Worm (Caenorhabditis elegans): ENCODE measurements around the gene nlp-5.

DNA sequence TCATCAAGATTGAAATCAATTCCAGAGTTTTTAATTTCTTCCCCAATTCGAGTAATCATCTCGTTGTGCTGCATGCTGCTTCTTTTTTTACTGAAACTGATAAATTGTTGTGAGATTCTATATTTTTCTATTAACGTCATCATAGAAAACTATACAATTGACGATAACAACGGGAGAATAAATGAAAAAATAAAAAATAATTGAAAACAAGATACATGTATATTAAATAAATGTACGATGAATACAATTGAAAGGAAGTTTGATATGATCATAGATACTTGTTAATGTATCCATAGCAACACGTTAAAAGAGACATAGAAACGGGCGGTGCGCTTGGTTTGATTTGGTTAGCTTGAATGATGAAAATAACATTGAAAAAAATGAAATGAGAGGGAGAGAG is 47.8 kb upstream of the nlp-5 start, which contains the start of gene T05C12.8:
- TF ChIP-seq scrt-1 (GFP tag; IDR thresholded peaks at IDR 0.05) (no peak), ama-1 (optimal IDR thresholded peaks at IDR 0.05) (no peak), sea-1 (GFP tag; conservative IDR thresholded peaks at IDR 0.05) (no peak), tbx-11 (GFP tag; IDR thresholded peaks at IDR 0.05) (no peak), ceh-36 (tag; optimal IDR thresholded peaks at IDR 0.05) (no peak), hnd-1 (tag; optimal IDR thresholded peaks at IDR 0.05) (no peak), ets-7 (tag; optimal IDR thresholded peaks at IDR 0.05) (no peak), ceh-13 (GFP tag; optimal IDR thresholded peaks at IDR 0.05) (no peak)

All from whole organism, early embryonic.